Fruit fly (Drosophila melanogaster) whole organism, adult: ENCODE results near the gene Nost.

Source experiments
- bab1 ChIP-seq: fragments of 200-800 bp; sonication (Bioruptor generic); optimal IDR thresholded peaks from 3 replicates; lab custom pipeline; 2019; ENCODE audit warnings: missing biosample characterization, mild to moderate bottlenecking, missing genetic modification characterization, moderate library complexity
- kay ChIP-seq: fragments of 200-800 bp; sonication (Bioruptor generic); peaks from one replicate; lab custom pipeline; 2016; ENCODE audit warnings: missing biosample characterization, missing genetic modification characterization, borderline replicate concordance
- pad ChIP-seq: fragments of 200-800 bp; sonication (Bioruptor generic); optimal IDR thresholded peaks from 3 replicates; lab custom pipeline; 2017; ENCODE audit warnings: missing biosample characterization, missing genetic modification characterization, mild to moderate bottlenecking, moderate library complexity, missing genetic modification reagents

DNA sequence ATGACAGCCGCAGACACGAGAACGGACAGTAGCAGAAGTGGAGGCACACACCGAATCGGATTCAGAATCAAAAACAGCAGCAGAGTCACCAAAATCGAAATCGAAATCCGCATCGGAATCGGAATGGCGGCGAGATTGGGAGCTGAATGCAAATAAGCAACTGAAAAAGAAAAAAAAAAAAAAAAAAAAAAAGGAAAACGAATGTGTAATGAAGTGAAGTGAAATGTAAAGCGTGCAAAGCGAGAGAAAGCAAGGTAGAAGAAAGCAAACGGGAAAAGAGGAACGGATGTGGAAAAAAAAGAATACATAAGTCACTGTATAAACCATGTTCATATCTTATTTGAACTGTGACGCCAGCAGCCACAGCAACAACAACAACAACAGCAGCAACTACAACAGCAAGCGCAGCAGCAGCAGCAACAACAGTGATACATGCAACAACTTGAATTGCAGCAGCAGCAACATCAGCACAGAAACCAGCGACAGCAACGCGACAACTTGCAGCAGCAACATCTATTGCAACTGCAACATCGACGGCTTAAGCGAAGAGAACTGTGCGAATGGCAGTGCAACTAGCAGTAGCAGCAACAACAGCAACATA, 16.6 kb upstream of the Nost start:
- TF ChIP-seq kay (no peak), pad (no peak), bab1 (GFP tag; lab: Kevin White, UChicago) (no peak)
